Worm (Caenorhabditis elegans) whole organism, L3 larva: Measurements from ENCODE around the gene F44G4.6.
A peak's percentile ranks its signal among the peaks of the same experiment; 100 is the strongest.

ENCODE experiments used
- aly-2 ChIP-seq: fragments of 150-350 bp; optimal IDR thresholded peaks from 2 replicates; lab custom pipeline; 2014; ENCODE audit warnings: missing biosample characterization, missing genetic modification characterization
- ama-1 ChIP-seq: fragments of 150-350 bp; optimal IDR thresholded peaks from 2 replicates; lab custom pipeline; 2018
- ceh-16 ChIP-seq: sonication (generic microtip); optimal IDR thresholded peaks from 2 replicates; lab custom pipeline; 2017; ENCODE audit warnings: missing biosample characterization, missing genetic modification characterization
- ceh-28 ChIP-seq: fragments of 150-350 bp; optimal IDR thresholded peaks from 2 replicates; lab custom pipeline; 2014; ENCODE audit warnings: missing biosample characterization, missing genetic modification reagents, missing genetic modification characterization
- ceh-82 ChIP-seq: fragments of 150-350 bp; optimal IDR thresholded peaks from 2 replicates; lab custom pipeline; 2014; ENCODE audit warnings: missing biosample characterization, missing genetic modification characterization
- ceh-9 ChIP-seq: sonication (generic microtip); optimal IDR thresholded peaks from 2 replicates; lab custom pipeline; 2018; ENCODE audit warnings: missing biosample characterization, missing genetic modification characterization
- daf-12 ChIP-seq: fragments of 150-350 bp; optimal IDR thresholded peaks from 2 replicates; lab custom pipeline; 2014; ENCODE audit warnings: missing biosample characterization, missing genetic modification reagents, missing genetic modification characterization
- egl-27 ChIP-seq: sonication (generic microtip); optimal IDR thresholded peaks from 4 replicates; lab custom pipeline; 2017; ENCODE audit warnings: missing biosample characterization, missing genetic modification reagents, missing genetic modification characterization
- egl-5 ChIP-seq: fragments of 150-350 bp; optimal IDR thresholded peaks from 2 replicates; lab custom pipeline; 2017; ENCODE audit warnings: missing biosample characterization, missing genetic modification reagents, missing genetic modification characterization, inconsistent platforms
- elt-1 ChIP-seq: fragments of 150-350 bp; optimal IDR thresholded peaks from 2 replicates; lab custom pipeline; 2014; ENCODE audit warnings: missing biosample characterization, missing genetic modification characterization
- elt-2 ChIP-seq: sonication (generic microtip); optimal IDR thresholded peaks from 2 replicates; lab custom pipeline; 2016; ENCODE audit warnings: missing genetic modification reagents, mild to moderate bottlenecking, missing genetic modification characterization, missing compliant biosample characterization
- eor-1 ChIP-seq, 2 experiments: fragments of 150-350 bp; optimal IDR thresholded peaks; 2 replicates each; lab custom pipeline; 2014 to 2018; ENCODE audit warnings: missing biosample characterization in 2 of 2, missing genetic modification characterization in 2 of 2
- fkh-10 ChIP-seq: sonication (generic microtip); optimal IDR thresholded peaks from 2 replicates; lab custom pipeline; 2017; ENCODE audit warnings: missing biosample characterization, missing genetic modification reagents, missing genetic modification characterization
- hmg-11 ChIP-seq: sonication (generic microtip); optimal IDR thresholded peaks from 2 replicates; lab custom pipeline; 2016; ENCODE audit warnings: missing genetic modification characterization, missing compliant biosample characterization
- lin-15B ChIP-seq: fragments of 150-350 bp; optimal IDR thresholded peaks from 2 replicates; lab custom pipeline; 2014; ENCODE audit warnings: missing biosample characterization, missing genetic modification characterization
- lsy-12 ChIP-seq: sonication (generic microtip); optimal IDR thresholded peaks from 2 replicates; lab custom pipeline; 2016; ENCODE audit warnings: mild to moderate bottlenecking, missing genetic modification characterization, missing compliant biosample characterization
- mdl-1 ChIP-seq: fragments of 150-350 bp; optimal IDR thresholded peaks from 2 replicates; lab custom pipeline; 2014; ENCODE audit warnings: missing biosample characterization, missing genetic modification characterization
- nfya-1 ChIP-seq: sonication (generic microtip); optimal IDR thresholded peaks from 2 replicates; lab custom pipeline; 2017; ENCODE audit warnings: missing genetic modification characterization, mild to moderate bottlenecking, missing compliant biosample characterization, antibody characterized with exemption, moderate library complexity; ENCODE audit not compliant: insufficient read depth
- nhr-11 ChIP-seq: fragments of 150-350 bp; optimal IDR thresholded peaks from 2 replicates; lab custom pipeline; 2014; ENCODE audit warnings: missing biosample characterization, missing genetic modification characterization
- nhr-12 ChIP-seq: fragments of 150-350 bp; optimal IDR thresholded peaks from 2 replicates; lab custom pipeline; 2014; ENCODE audit warnings: missing biosample characterization, missing genetic modification characterization
- nhr-23 ChIP-seq: fragments of 150-350 bp; optimal IDR thresholded peaks from 2 replicates; lab custom pipeline; 2014; ENCODE audit warnings: missing biosample characterization, missing genetic modification reagents, missing genetic modification characterization
- nhr-25 ChIP-seq: sonication (generic microtip); optimal IDR thresholded peaks from 2 replicates; lab custom pipeline; 2017; ENCODE audit warnings: missing biosample characterization, missing genetic modification characterization
- nhr-28 ChIP-seq: fragments of 150-350 bp; optimal IDR thresholded peaks from 2 replicates; lab custom pipeline; 2014; ENCODE audit warnings: missing biosample characterization, missing genetic modification characterization
- nhr-76 ChIP-seq: fragments of 150-350 bp; sonication (generic microtip); optimal IDR thresholded peaks from 5 replicates; lab custom pipeline; 2014; ENCODE audit warnings: missing biosample characterization, missing genetic modification characterization
- nhr-77 ChIP-seq: fragments of 150-350 bp; optimal IDR thresholded peaks from 2 replicates; lab custom pipeline; 2014; ENCODE audit warnings: missing biosample characterization, missing genetic modification characterization
- pha-4 ChIP-seq: fragments of 150-350 bp; optimal IDR thresholded peaks from 2 replicates; lab custom pipeline; 2014; ENCODE audit warnings: missing biosample characterization, missing genetic modification reagents, missing genetic modification characterization
- pqm-1 ChIP-seq: fragments of 150-350 bp; optimal IDR thresholded peaks from 2 replicates; lab custom pipeline; 2017; ENCODE audit warnings: missing biosample characterization, missing genetic modification characterization, inconsistent platforms
- sea-2 ChIP-seq: fragments of 150-350 bp; sonication (generic microtip); optimal IDR thresholded peaks from 4 replicates; lab custom pipeline; 2014; ENCODE audit warnings: missing biosample characterization, missing genetic modification reagents, missing genetic modification characterization
- skn-1 ChIP-seq: fragments of 150-350 bp; optimal IDR thresholded peaks from 2 replicates; lab custom pipeline; 2014; ENCODE audit warnings: missing biosample characterization, missing genetic modification characterization
- snpc-4 ChIP-seq: fragments of 150-350 bp; optimal IDR thresholded peaks from 2 replicates; lab custom pipeline; 2014; ENCODE audit warnings: missing biosample characterization, missing genetic modification characterization
- unc-39 ChIP-seq: sonication (generic microtip); optimal IDR thresholded peaks from 4 replicates; lab custom pipeline; 2017; ENCODE audit warnings: missing biosample characterization, missing genetic modification characterization
- ztf-4 ChIP-seq: fragments of 150-350 bp; optimal IDR thresholded peaks from 2 replicates; lab custom pipeline; 2014; ENCODE audit warnings: missing biosample characterization, missing genetic modification characterization

The F44G4.6 gene

ce11 chrII:9009976-9010702 is 8.5 kb upstream of the F44G4.6 start:
- no peak for TF ChIP-seq ama-1 (lab: Kevin White, UChicago)
- no peak for TF ChIP-seq ceh-16 (tag; lab: Kevin White, UChicago)
- TF ChIP-seq elt-2: peak; percentile 36
- no peak for TF ChIP-seq hmg-11 (tag; lab: Kevin White, UChicago)
- no peak for TF ChIP-seq sea-2 (GFP tag; lab: Kevin White, UChicago)
- TF ChIP-seq unc-39 (tag; lab: Kevin White, UChicago): no peak
- TF ChIP-seq nhr-28 (tag; lab: Kevin White, UChicago): no peak

ce11 chrII:9007741-9008140 is 6.1 kb upstream of the F44G4.6 start:
- no peak for TF ChIP-seq nhr-25 (tag; lab: Kevin White, UChicago)
- TF ChIP-seq ceh-28: no peak
- TF ChIP-seq nhr-23 (tag; lab: Kevin White, UChicago): no peak
- TF ChIP-seq nfya-1 (tag; lab: Kevin White, UChicago): no peak
- no peak for TF ChIP-seq skn-1 (tag; lab: Kevin White, UChicago)
- TF ChIP-seq ama-1 (lab: Kevin White, UChicago): no peak
- no peak for TF ChIP-seq elt-1
- no peak for TF ChIP-seq nhr-28 (tag; lab: Kevin White, UChicago)
- no peak for TF ChIP-seq nhr-11 (tag; lab: Kevin White, UChicago)
- no peak for TF ChIP-seq egl-5 (tag; lab: Kevin White, UChicago)

ce11 chrII:9005067-9005466 is 3.5 kb upstream of the F44G4.6 start, which contains the start of gene F44G4.7:
Gene F44G4.7 (minus strand): TSS chrII:9005167.
- TF ChIP-seq lsy-12 (tag; lab: Kevin White, UChicago): no peak
- TF ChIP-seq, all 47 proteins: peak for 0

ce11 chrII:9000331-9000730 is 1.3 kb downstream of the F44G4.6 start, which contains the start of gene F44G4.5:
Gene F44G4.5 (minus strand): TSS chrII:9000431.
- TF ChIP-seq nhr-11 (tag; lab: Kevin White, UChicago): no peak
- no peak for TF ChIP-seq pqm-1 (tag; lab: Kevin White, UChicago)
- TF ChIP-seq nhr-76 (tag; lab: Kevin White, UChicago): no peak
- no peak for TF ChIP-seq nhr-12 (tag; lab: Kevin White, UChicago)
- TF ChIP-seq lin-15B (tag; lab: Kevin White, UChicago): no peak
- TF ChIP-seq fkh-10: no peak
- TF ChIP-seq eor-1 (tag; optimal IDR thresholded peaks at IDR 0.05; lab: Kevin White, UChicago): no peak
- TF ChIP-seq ceh-9 (tag; lab: Kevin White, UChicago): no peak
- no peak for TF ChIP-seq snpc-4 (tag; lab: Kevin White, UChicago)
- TF ChIP-seq elt-1: no peak
- no peak for TF ChIP-seq pha-4 (tag; lab: Kevin White, UChicago)
- no peak for TF ChIP-seq aly-2 (tag; lab: Kevin White, UChicago)
- TF ChIP-seq egl-27 (tag; lab: Kevin White, UChicago): no peak
- no peak for TF ChIP-seq mdl-1
- no peak for TF ChIP-seq sea-2 (GFP tag; lab: Kevin White, UChicago)

- no peak for TF ChIP-seq ceh-82 (tag; lab: Kevin White, UChicago)
- TF ChIP-seq eor-1 (tag; optimal IDR thresholded peaks at IDR 0.05; lab: Kevin White, UChicago): no peak
- TF ChIP-seq pha-4 (tag; lab: Kevin White, UChicago): peak; percentile 51
- no peak for TF ChIP-seq daf-12 (tag; lab: Kevin White, UChicago)
- TF ChIP-seq pqm-1 (tag; lab: Kevin White, UChicago): no peak
- TF ChIP-seq ztf-4 (tag; lab: Kevin White, UChicago): no peak
- no peak for TF ChIP-seq ceh-16 (tag; lab: Kevin White, UChicago)
- peak; percentile 66 for TF ChIP-seq nfya-1 (tag; lab: Kevin White, UChicago)
- no peak for TF ChIP-seq nhr-77 (tag; lab: Kevin White, UChicago)
Measured at ce11 chrII:8997479-8997878, 4.1 kb downstream of the F44G4.6 start, which contains the start of the genes F44G4.3 and tdp-1. Gene F44G4.3 (minus strand): TSS chrII:8997662. Gene tdp-1 (plus strand): TSS chrII:8997825.
